Worm (Caenorhabditis elegans): Measurements from ENCODE around the gene far-4.

- TF ChIP-seq dpl-1 (GFP tag; optimal IDR thresholded peaks at IDR 0.05) (no peak), lsy-2 (tag; optimal IDR thresholded peaks at IDR 0.05) (no peak), pag-3 (tag; optimal IDR thresholded peaks at IDR 0.05; ENCODE audit: borderline replicate concordance, insufficient read depth) (no peak)
Measured at ce11 chrV:12974047-12974446, 25.4 kb downstream of the far-4 start.

All from whole organism, L1 larva.